Worm (Caenorhabditis elegans) whole organism, dauer: Measurements from ENCODE around the gene npp-1.
"Not testable (repeated sequence)": the region's sequence is repeated elsewhere in the genome, so short reads cannot be mapped to it uniquely, and the experiment has no call there.

ENCODE experiments used
- unc-62 ChIP-seq: sonication (generic microtip); optimal IDR thresholded peaks from 2 replicates; lab custom pipeline; 2017; ENCODE audit warnings: missing biosample characterization, missing genetic modification reagents, missing genetic modification characterization

Gene npp-1

DNA sequence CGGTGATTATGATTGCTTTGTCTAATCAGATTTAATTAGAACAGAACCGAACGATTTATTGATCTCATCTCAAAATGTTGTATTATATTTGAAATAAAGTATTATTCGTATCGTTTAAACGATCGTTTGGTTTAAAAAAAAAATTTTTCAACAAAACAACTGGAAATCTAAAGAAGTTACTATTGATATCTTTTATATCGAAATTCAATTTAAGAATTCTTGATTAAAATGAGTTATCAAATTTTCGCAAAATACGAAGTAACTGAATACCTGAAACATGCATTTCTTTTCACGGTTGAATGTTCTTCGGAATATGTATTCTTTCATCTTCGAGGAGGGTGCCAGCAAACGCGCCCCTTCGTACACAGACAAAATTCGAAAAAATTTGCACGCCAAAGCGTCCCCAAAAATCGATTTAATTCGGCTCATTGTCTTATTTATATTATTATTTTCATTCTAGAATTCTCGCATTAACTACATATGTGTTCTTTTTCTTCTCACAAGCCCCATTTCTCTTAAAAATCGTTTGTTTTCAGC, at the start of gene npp-1:
TSS of gene npp-1 (plus strand) at position 537 of the 537 bp plus-strand sequence.
- TF ChIP-seq unc-62 (GFP tag; lab: Kevin White, UChicago), result no peak

DNA sequence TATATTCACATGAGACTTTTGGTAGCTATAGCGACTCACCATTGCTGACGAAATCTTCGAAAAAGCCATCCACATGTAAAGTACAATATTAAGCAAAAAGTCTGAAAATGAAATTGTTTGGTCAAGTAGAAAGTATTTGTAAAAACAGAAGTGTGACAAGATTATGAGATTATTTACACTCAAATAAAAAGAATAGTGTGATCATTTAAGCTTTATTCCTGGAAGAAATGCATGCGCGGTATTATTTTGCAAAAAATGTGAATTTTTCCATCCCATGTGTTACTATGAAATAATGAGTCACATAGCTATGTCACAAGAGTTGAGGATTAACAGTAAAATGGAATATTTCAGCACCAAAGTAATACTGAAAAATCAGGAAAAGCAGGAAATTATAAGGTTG, 47.7 kb upstream of the npp-1 start, which contains the start of gene dct-15:
TSS of gene dct-15 (minus strand) at position 101 of the 400 bp plus-strand sequence.
- TF ChIP-seq unc-62 (GFP tag; lab: Kevin White, UChicago), result no peak

DNA sequence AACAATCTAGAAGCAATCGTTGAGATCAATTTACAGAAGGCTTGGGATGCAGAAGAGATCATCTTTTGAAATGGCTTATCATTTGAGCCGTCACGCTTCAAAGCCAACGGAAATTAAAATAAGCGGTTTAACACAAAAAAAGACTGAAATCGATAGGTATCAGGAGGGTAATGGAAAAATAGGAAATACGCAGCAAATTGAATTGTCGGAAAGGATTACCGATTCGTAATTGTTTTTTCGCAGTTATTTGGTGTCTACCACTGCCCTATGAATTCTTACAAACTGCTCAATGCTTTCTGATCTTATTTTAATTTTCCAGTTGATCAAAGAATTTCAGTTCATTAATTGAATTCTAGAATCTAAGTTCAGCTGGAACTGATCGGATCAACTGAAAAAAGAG, 46.8 kb upstream of the npp-1 start:
- no peak for TF ChIP-seq unc-62 (GFP tag; lab: Kevin White, UChicago)

DNA sequence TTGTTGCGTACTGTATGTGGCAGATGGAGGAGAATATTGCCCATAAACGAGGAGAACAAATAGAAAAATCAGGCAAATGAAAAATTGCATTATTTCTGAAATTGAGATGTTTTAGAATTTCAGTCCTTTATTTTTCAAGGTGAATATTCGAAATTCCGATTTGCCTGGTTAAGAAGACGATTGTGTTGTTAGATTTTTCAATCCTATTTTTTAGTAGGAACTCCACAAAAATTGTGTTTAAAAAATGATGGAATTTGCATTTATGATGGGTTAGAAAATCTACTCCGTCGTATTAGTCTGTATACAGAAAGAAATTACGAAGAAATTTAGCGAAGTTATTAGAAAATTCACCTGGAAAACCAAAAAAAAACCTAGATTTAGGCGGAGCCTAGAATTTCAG, 42.9 kb upstream of the npp-1 start, which contains the start of gene egl-20:
TSS of gene egl-20 (minus strand) at position 101 of the 400 bp plus-strand sequence.
- no peak for TF ChIP-seq unc-62 (GFP tag; lab: Kevin White, UChicago)

DNA sequence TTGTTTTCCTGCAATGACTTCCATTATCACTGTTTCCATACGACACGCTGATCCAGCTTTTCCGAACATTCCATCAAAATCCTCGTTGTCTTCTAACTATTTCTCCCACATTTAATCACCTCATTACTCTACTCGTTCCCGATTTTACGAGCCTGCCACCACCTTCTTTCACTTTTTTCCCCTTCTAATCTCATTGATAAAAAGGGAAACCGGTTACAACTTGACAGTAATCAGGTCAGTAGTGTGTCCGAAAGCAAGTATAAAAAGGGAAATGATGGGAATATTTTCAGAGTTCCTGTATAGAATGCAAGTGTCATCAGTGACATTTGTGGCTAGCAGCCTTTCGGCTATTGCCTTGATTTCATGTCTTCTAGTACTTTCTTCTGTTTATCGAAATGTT, 36.7 kb upstream of the npp-1 start, which contains the start of gene col-123:
TSS of gene col-123 (plus strand) at position 301 of the 400 bp plus-strand sequence.
- TF ChIP-seq unc-62 (GFP tag; lab: Kevin White, UChicago), result no peak

DNA sequence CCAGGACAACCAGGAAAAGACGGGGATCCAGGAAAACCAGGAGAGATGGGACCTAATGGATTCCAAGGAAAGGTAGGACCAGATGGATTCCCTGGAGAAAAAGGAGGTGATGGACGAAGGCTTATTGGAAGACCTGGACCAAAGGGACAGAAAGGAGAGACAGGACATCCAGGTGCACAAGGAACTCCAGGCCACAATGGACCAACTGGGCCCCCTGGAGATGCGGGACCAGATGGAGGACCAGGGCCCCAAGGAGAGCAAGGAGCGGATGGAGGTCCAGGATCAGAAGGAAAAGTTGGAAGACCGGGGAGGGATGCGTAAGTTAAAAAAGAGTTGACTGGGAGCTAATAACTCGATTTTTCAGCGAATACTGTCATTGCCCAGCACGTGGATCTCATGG, 35.7 kb upstream of the npp-1 start:
- no peak for TF ChIP-seq unc-62 (GFP tag; lab: Kevin White, UChicago)

DNA sequence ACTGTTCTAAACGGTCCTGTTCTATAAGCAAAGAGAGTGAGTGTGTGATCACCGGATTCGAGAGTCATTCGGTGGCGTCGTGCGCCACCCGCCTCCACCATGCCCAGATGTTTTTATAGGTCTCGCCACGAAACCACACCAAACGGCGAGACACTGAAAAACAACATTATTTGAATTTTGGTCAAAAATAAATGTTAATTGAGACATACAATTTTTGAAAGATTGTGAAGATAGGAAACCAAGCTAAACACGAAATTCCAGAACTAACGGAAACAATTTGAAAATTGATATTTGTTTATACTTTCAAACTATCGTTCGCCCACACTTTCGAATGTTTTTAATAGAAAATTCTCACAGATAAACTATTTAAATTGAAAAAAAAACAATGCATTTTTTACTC, 33.8 kb upstream of the npp-1 start, which contains the start of gene catp-6:
TSS of gene catp-6 (minus strand) at position 101 of the 400 bp plus-strand sequence.
- no peak for TF ChIP-seq unc-62 (GFP tag; lab: Kevin White, UChicago)

DNA sequence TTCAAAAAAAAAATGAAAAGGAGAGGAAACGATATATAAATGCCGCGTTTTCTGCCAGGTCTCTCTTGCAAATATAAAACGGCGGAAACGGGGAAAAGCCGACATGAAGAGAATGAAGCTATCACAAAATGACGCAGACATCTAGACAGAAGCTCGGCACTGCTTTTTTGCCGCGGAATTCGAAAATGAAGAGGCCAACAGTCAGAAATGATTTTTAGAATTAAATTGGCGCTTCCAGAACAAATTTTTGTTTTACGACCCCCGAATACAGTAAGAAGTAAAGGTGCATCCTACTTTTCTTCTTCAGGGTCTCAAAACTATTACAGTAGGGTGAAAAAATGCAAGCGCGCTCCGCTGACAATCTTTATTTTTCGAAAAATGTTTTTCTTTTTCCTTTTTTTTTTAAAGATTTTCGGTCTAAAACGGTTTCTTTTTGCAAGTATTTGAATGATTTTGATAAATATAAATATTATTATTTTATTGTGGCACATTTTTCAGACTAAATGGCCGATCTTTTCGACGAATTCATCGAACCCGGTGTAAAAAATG, 33.0 kb upstream of the npp-1 start, which contains the start of gene mtr-4:
TSS of gene mtr-4 (plus strand) at position 499 of the 549 bp plus-strand sequence.
- TF ChIP-seq unc-62 (GFP tag; lab: Kevin White, UChicago), result no peak

DNA sequence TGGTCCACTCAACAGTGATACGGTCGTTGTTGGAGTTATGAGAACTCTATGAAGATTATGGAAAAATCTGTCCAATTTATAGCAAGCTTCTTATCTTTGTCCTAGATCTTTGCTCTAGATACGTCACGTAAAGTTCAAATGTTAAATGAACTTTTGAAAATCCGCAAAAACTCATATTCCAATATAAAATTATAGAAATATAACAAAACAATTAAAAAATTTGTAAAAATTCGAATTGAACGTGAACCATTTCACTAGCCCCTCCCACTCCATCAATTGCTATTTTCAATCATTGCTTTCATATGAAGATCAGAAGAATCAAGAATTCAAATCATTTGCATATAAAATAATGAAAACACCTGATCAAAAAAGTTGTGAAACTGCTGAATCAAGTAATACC, 25.7 kb upstream of the npp-1 start, which contains the start of gene kin-21:
TSS of gene kin-21 (plus strand) at position 301 of the 400 bp plus-strand sequence.
- no peak for TF ChIP-seq unc-62 (GFP tag; lab: Kevin White, UChicago)

DNA sequence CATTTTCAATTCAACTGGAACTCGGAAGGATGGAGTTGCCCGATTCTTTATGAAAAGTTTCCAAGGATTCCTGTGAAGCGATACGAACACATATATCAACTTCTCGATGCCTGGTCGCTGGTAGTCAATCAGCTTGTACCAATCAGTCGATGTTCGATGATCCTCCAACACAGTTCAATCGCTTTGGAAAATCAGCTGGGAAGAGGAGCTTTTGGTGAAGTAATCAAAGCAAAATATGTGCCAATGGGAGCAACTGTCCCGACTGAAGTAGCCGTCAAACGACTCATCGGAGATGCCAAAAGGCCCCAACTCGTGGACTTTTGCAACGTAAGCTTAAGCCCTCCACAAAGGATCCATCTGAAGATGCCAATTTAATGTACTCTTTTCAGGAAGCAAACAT, 25.0 kb upstream of the npp-1 start:
- TF ChIP-seq unc-62 (GFP tag; lab: Kevin White, UChicago), result no peak

DNA sequence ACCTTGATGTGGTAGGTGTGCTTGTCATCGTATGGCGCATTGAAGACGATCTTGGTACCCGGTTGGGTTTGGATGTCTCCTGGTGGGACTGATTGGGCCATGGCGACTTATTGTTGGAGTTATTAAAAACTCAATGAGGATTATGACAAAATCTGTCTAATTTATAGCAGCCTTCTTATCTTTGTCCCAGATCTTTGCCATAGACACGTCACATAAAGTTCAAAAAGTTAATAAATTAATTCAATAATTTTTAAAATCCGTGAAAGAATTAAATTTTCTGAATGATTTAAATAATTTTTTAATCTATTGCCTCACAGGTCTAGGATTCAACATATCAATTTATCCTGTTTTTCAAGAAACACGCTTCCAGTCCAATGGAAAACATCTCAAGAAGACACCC, 22.0 kb upstream of the npp-1 start, which contains the start of gene msp-81:
TSS of gene msp-81 (minus strand) at position 101 of the 400 bp plus-strand sequence.
- no peak for TF ChIP-seq unc-62 (GFP tag; lab: Kevin White, UChicago)

DNA sequence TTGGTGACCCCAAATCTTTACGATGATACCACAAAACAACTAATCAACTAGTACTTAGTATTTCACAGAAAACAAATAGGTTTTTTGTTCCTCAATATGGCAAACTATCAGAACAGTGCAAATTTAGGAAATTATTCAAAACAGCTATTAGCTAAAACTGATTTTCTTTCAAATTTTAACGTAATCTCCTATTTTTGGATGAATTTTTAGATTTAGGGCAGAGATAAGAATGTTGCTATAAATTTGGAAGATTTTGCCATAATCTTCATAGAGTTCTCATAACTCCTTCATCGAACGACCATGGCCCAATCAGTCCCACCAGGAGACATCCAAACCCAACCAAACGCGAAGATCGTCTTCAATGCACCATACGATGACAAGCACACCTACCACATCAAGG, 20.9 kb upstream of the npp-1 start, which contains the start of gene msp-10:
TSS of gene msp-10 (plus strand) at position 301 of the 400 bp plus-strand sequence.
- TF ChIP-seq unc-62 (GFP tag; lab: Kevin White, UChicago), result not testable (repeated sequence)

DNA sequence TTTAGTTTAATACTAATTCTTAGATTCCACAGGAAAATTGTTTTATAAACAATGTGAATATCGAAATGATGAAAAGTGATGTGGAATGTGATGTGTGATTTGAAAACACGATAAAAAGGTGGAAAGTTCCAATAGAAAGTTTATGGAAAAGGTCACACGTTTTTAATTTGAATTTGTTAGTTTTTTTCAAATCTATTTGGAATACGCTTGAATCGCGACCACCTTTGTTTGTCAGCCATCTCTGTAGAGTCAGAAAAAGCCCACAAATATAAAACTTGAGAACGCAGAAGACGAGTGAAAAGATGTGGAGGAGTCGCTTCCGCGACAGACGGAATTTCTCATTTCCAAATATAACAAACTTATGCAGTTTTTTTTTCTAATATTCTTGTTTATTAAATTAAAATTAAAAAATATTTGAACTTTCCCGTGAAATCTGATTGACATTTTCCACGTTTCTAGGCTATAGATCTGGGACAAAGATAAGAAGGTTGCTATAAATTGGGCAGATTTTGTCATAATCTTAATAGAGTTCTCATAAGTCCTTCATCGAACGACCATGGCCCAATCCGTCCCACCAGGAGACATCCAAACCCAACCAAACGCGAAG, 17.2 kb upstream of the npp-1 start, which contains the start of the genes kin-24 and msp-56:
TSS of gene kin-24 (minus strand) at position 101 of the 607 bp plus-strand sequence.
TSS of gene msp-56 (plus strand) at position 557 of the 607 bp plus-strand sequence.
- no peak for TF ChIP-seq unc-62 (GFP tag; lab: Kevin White, UChicago)

DNA sequence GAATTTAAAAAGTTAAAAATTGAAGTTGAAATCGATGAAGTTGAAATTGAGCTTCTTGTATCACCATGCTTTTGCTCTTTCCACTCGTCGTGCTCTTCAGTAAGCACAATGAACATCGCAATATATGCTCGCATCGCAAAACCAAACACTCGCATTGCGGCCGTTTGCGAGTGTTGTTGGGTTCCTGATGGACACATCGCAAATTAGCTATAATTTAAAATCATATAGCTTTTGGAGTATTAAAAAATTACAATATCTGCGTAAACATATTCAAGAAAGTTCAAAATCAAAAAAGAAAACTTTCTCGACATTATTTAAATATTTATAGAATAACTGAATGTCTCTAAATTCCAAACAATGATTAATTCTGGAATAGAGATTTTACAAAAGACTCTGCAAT, 16.2 kb upstream of the npp-1 start, which contains the start of gene K07F5.17:
TSS of gene K07F5.17 (plus strand) at position 301 of the 400 bp plus-strand sequence.
- TF ChIP-seq unc-62 (GFP tag; lab: Kevin White, UChicago), result no peak

DNA sequence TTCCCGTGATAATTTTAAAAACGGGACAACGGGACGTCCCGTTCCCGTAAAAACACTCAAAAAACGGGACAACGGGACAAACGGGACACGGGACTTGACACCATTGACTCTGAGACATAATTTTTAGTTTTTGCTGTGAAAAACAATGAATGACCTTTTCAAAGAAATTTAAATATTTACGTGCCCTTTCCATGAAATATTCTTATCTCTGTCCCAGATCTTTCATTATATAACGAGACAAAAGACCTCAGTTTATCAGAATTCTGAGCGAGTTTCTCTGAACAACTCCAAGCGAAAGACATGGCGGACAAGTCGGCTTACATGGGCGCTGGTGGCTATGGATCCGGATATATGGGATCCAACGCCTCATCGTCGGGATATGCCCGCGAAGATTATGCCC, 14.5 kb upstream of the npp-1 start, which contains the start of gene nspd-2:
TSS of gene nspd-2 (plus strand) at position 301 of the 400 bp plus-strand sequence.
- no peak for TF ChIP-seq unc-62 (GFP tag; lab: Kevin White, UChicago)

DNA sequence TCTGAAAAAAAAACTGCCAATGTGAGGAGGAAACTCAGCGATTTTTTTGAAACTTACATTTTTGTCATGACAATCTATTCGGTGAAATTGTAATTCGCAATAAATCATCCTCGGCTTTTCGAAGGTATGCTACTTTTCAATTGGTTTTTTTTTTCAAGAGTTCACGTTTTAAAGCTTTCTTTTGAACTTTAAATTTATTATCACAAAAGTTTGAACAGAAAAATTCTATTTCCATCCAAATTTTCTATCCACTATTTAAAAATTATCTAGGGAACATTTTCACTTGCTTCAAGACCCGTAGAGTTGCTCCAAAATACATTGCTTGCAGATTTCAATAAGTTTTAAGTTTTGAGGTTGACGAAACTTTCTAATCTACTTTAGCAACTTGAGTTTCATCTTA, 11.7 kb upstream of the npp-1 start, which contains the start of gene K07F5.6:
TSS of gene K07F5.6 (minus strand) at position 101 of the 400 bp plus-strand sequence.
- no peak for TF ChIP-seq unc-62 (GFP tag; lab: Kevin White, UChicago)
